Worm (Caenorhabditis elegans): ENCODE measurements around the gene ins-34.

ce11 chrIV:14106274-14106673 lies at the start of gene ins-34:
- TF ChIP-seq unc-62 (GFP tag; optimal IDR thresholded peaks at IDR 0.05) (no peak), mab-5 (tag; optimal IDR thresholded peaks at IDR 0.05) (no peak), flh-1 (GFP tag; optimal IDR thresholded peaks at IDR 0.05) (no peak), mep-1 (tag; optimal IDR thresholded peaks at IDR 0.05) (no peak), blmp-1 (tag; optimal IDR thresholded peaks at IDR 0.05) (no peak), unc-39 (tag; optimal IDR thresholded peaks at IDR 0.05) (no peak)

Measured in whole organism, mixed stage, embryonic.